Fruit fly (Drosophila melanogaster) whole organism, embryonic: Measurements from ENCODE around the gene CG17752.

ENCODE experiments used
- BEAF-32 ChIP-seq: fragments of 200-800 bp; sonication (Bioruptor generic); optimal IDR thresholded peaks from 3 replicates; lab custom pipeline; 2017; ENCODE audit warnings: missing biosample characterization, missing genetic modification characterization, mild to moderate bottlenecking, moderate library complexity, missing genetic modification reagents
- CG1024 ChIP-seq: fragments of 200-800 bp; sonication (Bioruptor generic); IDR thresholded peaks from 2 replicates; pipeline ENCODE4 v1.3.6; 2022; ENCODE audit warnings: missing biosample characterization, missing genetic modification characterization
- CG12155 ChIP-seq: fragments of 200-800 bp; sonication (Bioruptor generic); optimal IDR thresholded peaks from 3 replicates; lab custom pipeline; 2016; ENCODE audit warnings: missing biosample characterization, missing genetic modification characterization
- CG14710 ChIP-seq: fragments of 200-800 bp; sonication (Bioruptor generic); optimal IDR thresholded peaks from 3 replicates; lab custom pipeline; 2019; ENCODE audit warnings: missing biosample characterization, mild to moderate bottlenecking, missing genetic modification characterization, moderate library complexity
- CG1647 ChIP-seq: fragments of 200-800 bp; sonication (Bioruptor generic); optimal IDR thresholded peaks from 3 replicates; lab custom pipeline; 2016; ENCODE audit warnings: missing biosample characterization, missing genetic modification characterization
- CG18011 ChIP-seq: fragments of 200-800 bp; sonication (Bioruptor generic); optimal IDR thresholded peaks from 2 replicates; lab custom pipeline; 2017; ENCODE audit warnings: missing biosample characterization, missing genetic modification characterization, mild to moderate bottlenecking, moderate library complexity, missing genotype
- CG2116 ChIP-seq: fragments of 200-800 bp; sonication (Bioruptor generic); optimal IDR thresholded peaks from 3 replicates; lab custom pipeline; 2018; ENCODE audit warnings: missing biosample characterization, mild to moderate bottlenecking, missing genetic modification characterization
- CG31365 ChIP-seq: fragments of 200-800 bp; sonication (Bioruptor generic); optimal IDR thresholded peaks from 2 replicates; lab custom pipeline; 2018; ENCODE audit warnings: missing biosample characterization, mild to moderate bottlenecking, missing genetic modification characterization
- CG31388 ChIP-seq: fragments of 200-800 bp; sonication (Bioruptor generic); optimal IDR thresholded peaks from 2 replicates; lab custom pipeline; 2016; ENCODE audit warnings: missing biosample characterization, missing genetic modification characterization
- CG34224 ChIP-seq: fragments of 200-800 bp; sonication (Bioruptor generic); IDR thresholded peaks from 3 replicates; pipeline ENCODE4 v1.3.6; 2022; ENCODE audit warnings: missing biosample characterization, missing genetic modification characterization; ENCODE audit not compliant: partially characterized antibody
- CG34422 ChIP-seq: fragments of 200-800 bp; sonication (Bioruptor generic); IDR thresholded peaks from 3 replicates; pipeline ENCODE4 v1.3.6; 2022; ENCODE audit warnings: missing biosample characterization, missing genetic modification characterization
- CG3847 ChIP-seq: fragments of 200-800 bp; sonication (Bioruptor generic); IDR thresholded peaks from 2 replicates; pipeline ENCODE4 v1.3.6; 2022; ENCODE audit warnings: missing biosample characterization, missing genetic modification characterization
- CG4820 ChIP-seq: fragments of 200-800 bp; sonication (Bioruptor generic); optimal IDR thresholded peaks from 3 replicates; lab custom pipeline; 2016; ENCODE audit warnings: missing biosample characterization, missing genetic modification characterization
- CG5245 ChIP-seq: fragments of 200-800 bp; sonication (Bioruptor generic); optimal IDR thresholded peaks from 3 replicates; lab custom pipeline; 2016; ENCODE audit warnings: missing biosample characterization, missing genetic modification characterization
- CG7963 ChIP-seq: fragments of 200-800 bp; sonication (Bioruptor generic); IDR thresholded peaks from 3 replicates; pipeline ENCODE4 v1.3.6; 2022; ENCODE audit warnings: missing biosample characterization, missing genetic modification characterization; ENCODE audit not compliant: partially characterized antibody
- CG8478 ChIP-seq: fragments of >200 bp; optimal IDR thresholded peaks from 2 replicates; lab custom pipeline; 2018
- CG8765 ChIP-seq: fragments of 200-800 bp; sonication (Bioruptor generic); IDR thresholded peaks from 2 replicates; pipeline ENCODE4 v1.3.6; 2022; ENCODE audit warnings: missing biosample characterization, missing genetic modification characterization
- CG9437 ChIP-seq: fragments of 200-800 bp; sonication (Bioruptor generic); optimal IDR thresholded peaks from 2 replicates; lab custom pipeline; 2018; ENCODE audit warnings: missing biosample characterization, mild to moderate bottlenecking, missing genetic modification characterization
- CG9876 ChIP-seq: fragments of 200-800 bp; sonication (Bioruptor generic); optimal IDR thresholded peaks from 2 replicates; lab custom pipeline; 2016; ENCODE audit warnings: missing biosample characterization, missing genetic modification characterization
- D19A ChIP-seq: fragments of 200-800 bp; optimal IDR thresholded peaks from 3 replicates; lab custom pipeline; 2019; ENCODE audit warnings: missing biosample characterization, mild to moderate bottlenecking, missing genetic modification characterization, moderate library complexity
- Dbx ChIP-seq: fragments of 200-800 bp; sonication (Bioruptor generic); IDR thresholded peaks from 3 replicates; pipeline ENCODE4 v1.3.6; 2022; ENCODE audit warnings: missing biosample characterization, missing genetic modification characterization
- Dref ChIP-seq: fragments of 200-800 bp; sonication (Bioruptor generic); IDR thresholded peaks from 2 replicates; pipeline ENCODE4 v1.3.6; 2022; ENCODE audit warnings: missing biosample characterization, missing genetic modification characterization
- E2f1 ChIP-seq: fragments of 200-800 bp; sonication (Bioruptor generic); IDR thresholded peaks from 2 replicates; pipeline ENCODE4 v1.3.6; 2022; ENCODE audit warnings: missing biosample characterization, missing genetic modification characterization
- Gsc ChIP-seq: fragments of 200-800 bp; sonication (Bioruptor generic); IDR thresholded peaks from 2 replicates; pipeline ENCODE4 v1.3.6; 2022; ENCODE audit warnings: missing biosample characterization, missing genetic modification characterization
- Jarid2 ChIP-seq: fragments of 200-800 bp; sonication (Bioruptor generic); optimal IDR thresholded peaks from 3 replicates; lab custom pipeline; 2017; ENCODE audit warnings: mild to moderate bottlenecking, missing biosample characterization, missing genetic modification reagents, missing genetic modification characterization
- Myb ChIP-seq: fragments of 200-800 bp; sonication (Bioruptor generic); optimal IDR thresholded peaks from 2 replicates; lab custom pipeline; 2016; ENCODE audit warnings: missing biosample characterization, missing genetic modification characterization
- NFAT ChIP-seq: fragments of 200-800 bp; sonication (Bioruptor generic); IDR thresholded peaks from 2 replicates; pipeline ENCODE4 v1.3.6; 2022; ENCODE audit warnings: missing biosample characterization, missing genetic modification characterization
- NfI ChIP-seq: fragments of 200-800 bp; sonication (Bioruptor generic); optimal IDR thresholded peaks from 3 replicates; lab custom pipeline; 2018; ENCODE audit warnings: missing biosample characterization, mild to moderate bottlenecking, missing genetic modification characterization, moderate library complexity
- Pdp1 ChIP-seq, 2 experiments: fragments of 200-800 bp; sonication (Bioruptor generic); optimal IDR thresholded peaks; 3 replicates each; lab custom pipeline; 2016; ENCODE audit warnings: missing biosample characterization in 2 of 2, missing genetic modification characterization in 2 of 2, mild to moderate bottlenecking in 1 of 2, moderate library complexity in 1 of 2
- Scr ChIP-seq: fragments of 200-800 bp; sonication (Bioruptor generic); IDR thresholded peaks from 2 replicates; pipeline ENCODE4 v1.3.6; 2022; ENCODE audit warnings: missing biosample characterization, missing genetic modification characterization; ENCODE audit not compliant: partially characterized antibody
- Sin3A ChIP-seq: fragments of >200 bp; optimal IDR thresholded peaks from 2 replicates; lab custom pipeline; 2018
- Sry-δ ChIP-seq: fragments of 200-800 bp; sonication (Bioruptor generic); optimal IDR thresholded peaks from 2 replicates; lab custom pipeline; 2016; ENCODE audit warnings: missing biosample characterization, missing genetic modification characterization
- Usf ChIP-seq: fragments of 200-800 bp; sonication (Bioruptor generic); optimal IDR thresholded peaks from 2 replicates; lab custom pipeline; 2017; ENCODE audit warnings: missing genotype, missing biosample characterization, missing genetic modification characterization
- amos ChIP-seq: fragments of 200-800 bp; sonication (Bioruptor generic); IDR thresholded peaks from 2 replicates; pipeline ENCODE4 v1.3.6; 2022; ENCODE audit warnings: missing biosample characterization, missing genetic modification characterization; ENCODE audit not compliant: partially characterized antibody
- bbx ChIP-seq: fragments of 200-800 bp; sonication (Bioruptor generic); IDR thresholded peaks from 2 replicates; pipeline ENCODE4 v1.3.6; 2022; ENCODE audit warnings: missing biosample characterization, missing genetic modification characterization; ENCODE audit not compliant: partially characterized antibody
- crp ChIP-seq, 2 experiments: fragments of 200-800 bp; sonication (Bioruptor generic); optimal IDR thresholded peaks; 2 replicates in 1 of 2; 3 replicates in 1 of 2; lab custom pipeline; 2017; ENCODE audit warnings: missing biosample characterization in 2 of 2, missing genetic modification characterization in 2 of 2, mild to moderate bottlenecking in 1 of 2, moderate library complexity in 1 of 2
- fd3F ChIP-seq: fragments of 200-800 bp; sonication (Bioruptor generic); optimal IDR thresholded peaks from 2 replicates; lab custom pipeline; 2018; ENCODE audit warnings: missing biosample characterization, mild to moderate bottlenecking, missing genetic modification characterization, moderate library complexity
- gsb ChIP-seq: fragments of 200-800 bp; sonication (Bioruptor generic); IDR thresholded peaks from 2 replicates; pipeline ENCODE4 v1.3.6; 2022; ENCODE audit warnings: missing biosample characterization, missing genetic modification characterization
- lab ChIP-seq: fragments of 200-800 bp; sonication (Bioruptor generic); optimal IDR thresholded peaks from 3 replicates; lab custom pipeline; 2017; ENCODE audit warnings: missing biosample characterization, missing genetic modification characterization, mild to moderate bottlenecking, moderate library complexity, missing genetic modification reagents
- lilli ChIP-seq: fragments of 200-800 bp; sonication (Bioruptor generic); optimal IDR thresholded peaks from 3 replicates; lab custom pipeline; 2016; ENCODE audit warnings: missing biosample characterization, missing genetic modification characterization
- nom ChIP-seq: fragments of 200-800 bp; sonication (Bioruptor generic); optimal IDR thresholded peaks from 2 replicates; lab custom pipeline; 2017; ENCODE audit warnings: missing biosample characterization, missing genetic modification characterization, mild to moderate bottlenecking, moderate library complexity, missing genetic modification reagents
- otp ChIP-seq: fragments of 200-800 bp; sonication (Bioruptor generic); IDR thresholded peaks from 3 replicates; pipeline ENCODE4, ENCODE4 v1.3.6; 2022; ENCODE audit warnings: missing biosample characterization, missing genetic modification characterization
- pb ChIP-seq: fragments of 200-800 bp; sonication (Bioruptor generic); optimal IDR thresholded peaks from 3 replicates; lab custom pipeline; 2016; ENCODE audit warnings: missing biosample characterization, missing genetic modification characterization
- pfk ChIP-seq: fragments of 200-800 bp; sonication (Bioruptor generic); optimal IDR thresholded peaks from 2 replicates; lab custom pipeline; 2018; ENCODE audit warnings: missing biosample characterization, mild to moderate bottlenecking, missing genetic modification characterization, moderate library complexity
- phol ChIP-seq: fragments of 200-800 bp; sonication (Bioruptor generic); optimal IDR thresholded peaks from 3 replicates; lab custom pipeline; 2018; ENCODE audit warnings: missing biosample characterization, mild to moderate bottlenecking, missing genetic modification characterization, moderate library complexity
- sens ChIP-seq: fragments of 200-800 bp; sonication (Bioruptor generic); peaks from one replicate; lab custom pipeline; 2016; ENCODE audit warnings: missing biosample characterization, missing genetic modification characterization
- tna ChIP-seq: fragments of 200-800 bp; sonication (Bioruptor generic); IDR thresholded peaks from 2 replicates; pipeline ENCODE4 v1.3.6; 2022; ENCODE audit warnings: missing biosample characterization, missing genetic modification characterization; ENCODE audit not compliant: partially characterized antibody
- unc-4 ChIP-seq: fragments of 200-800 bp; sonication (Bioruptor generic); IDR thresholded peaks from 2 replicates; pipeline ENCODE4 v1.3.6; 2022; ENCODE audit warnings: missing biosample characterization, missing genetic modification characterization; ENCODE audit not compliant: partially characterized antibody
- vnd ChIP-seq: fragments of 200-800 bp; sonication (Bioruptor generic); IDR thresholded peaks from 3 replicates; pipeline ENCODE4 v1.3.6; 2022; ENCODE audit warnings: missing biosample characterization, missing genetic modification characterization; ENCODE audit not compliant: partially characterized antibody
- vvl ChIP-seq: fragments of 200-800 bp; sonication (Bioruptor generic); IDR thresholded peaks from 2 replicates; pipeline ENCODE4 v1.3.6; 2022; ENCODE audit warnings: missing biosample characterization, missing genetic modification characterization

Gene CG17752

DNA sequence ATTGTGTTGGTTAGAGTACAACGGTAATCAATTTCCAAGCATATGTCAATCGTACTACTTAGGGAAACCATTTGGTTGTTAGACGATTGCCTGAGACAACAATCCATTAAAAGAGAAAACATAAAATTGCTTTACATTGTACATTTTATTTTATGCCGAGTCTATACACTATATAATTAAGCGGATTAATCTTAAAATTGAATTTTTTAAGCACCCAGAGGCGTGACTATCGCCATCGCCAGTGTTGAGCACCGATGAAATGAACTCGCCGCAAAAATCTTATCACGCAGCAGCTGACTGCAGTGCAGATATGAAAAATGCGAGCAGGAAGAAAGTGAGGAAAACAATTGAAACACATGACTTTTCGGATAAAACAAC, 32.9 kb downstream of the CG17752 start:
- TF ChIP-seq Scr (GFP tag; lab: Robert Waterston, UW) (peak; percentile 77), bbx (GFP tag; lab: Robert Waterston, UW) (peak; percentile 88), E2f1 (GFP tag; lab: Robert Waterston, UW) (peak; percentile 23; the same call in 1 of the 2 replicates), NfI (GFP tag; lab: Kevin White, UChicago) (no peak), CG1024 (GFP tag; lab: Robert Waterston, UW) (no peak), BEAF-32 (GFP tag; lab: Kevin White, UChicago) (peak; percentile 75), CG34224 (GFP tag; lab: Robert Waterston, UW) (peak; percentile 62), Dref (peak; percentile 34), CG7963 (GFP tag; lab: Robert Waterston, UW) (peak; percentile 69; the same call in 2 of the 3 replicates), Sin3A (lab: Kevin White, UChicago) (peak; percentile 14), Gsc (GFP tag; lab: Robert Waterston, UW) (no peak), CG8478 (lab: Kevin White, UChicago) (no peak), Dbx (GFP tag; lab: Robert Waterston, UW) (peak; percentile 37; the same call in 1 of the 3 replicates), CG5245 (GFP tag; lab: Kevin White, UChicago) (no peak), Myb (peak; percentile 2), Jarid2 (GFP tag; lab: Kevin White, UChicago) (no peak), CG12155 (GFP tag; lab: Kevin White, UChicago) (peak; percentile 76), unc-4 (GFP tag; lab: Robert Waterston, UW) (peak; percentile 64), CG31365 (tag; lab: Kevin White, UChicago) (no peak), CG34422 (GFP tag; lab: Robert Waterston, UW) (0 out of 3 replicates have a peak, but pooled peaks have one; percentile 7), sens (GFP tag; lab: Kevin White, UChicago) (peak; percentile 87), Usf (no peak), vnd (GFP tag; lab: Robert Waterston, UW) (peak; percentile 67; the same call in 1 of the 3 replicates), crp (GFP tag; optimal IDR thresholded peaks at IDR 0.05; lab: Kevin White, UChicago) (peak; percentile 19 to 79), CG8765 (GFP tag; lab: Robert Waterston, UW) (no peak), NFAT (GFP tag; lab: Robert Waterston, UW) (no peak), CG4820 (GFP tag; lab: Kevin White, UChicago) (no peak), CG9437 (GFP tag; lab: Kevin White, UChicago) (peak; percentile 25), CG14710 (peak; percentile 8), lab (GFP tag; lab: Kevin White, UChicago) (peak; percentile 21), Pdp1 (GFP tag; optimal IDR thresholded peaks at IDR 0.05; lab: Kevin White, UChicago) (peak in 1 of 2 experiments; percentile 7), phol (tag; lab: Kevin White, UChicago) (peak; percentile 7), tna (GFP tag; lab: Robert Waterston, UW) (peak; percentile 36), pb (GFP tag; lab: Kevin White, UChicago) (no peak), pfk (GFP tag; lab: Kevin White, UChicago) (no peak), CG31388 (GFP tag; lab: Kevin White, UChicago) (no peak), gsb (no peak), nom (GFP tag; lab: Kevin White, UChicago) (no peak), D19A (tag; lab: Kevin White, UChicago) (no peak), CG2116 (peak; percentile 47), lilli (GFP tag; lab: Kevin White, UChicago) (no peak), CG3847 (GFP tag; lab: Robert Waterston, UW) (0 out of 2 replicates have a peak, but pooled peaks have one; percentile 12), fd3F (no peak), CG9876 (GFP tag; lab: Kevin White, UChicago) (no peak), amos (GFP tag; lab: Robert Waterston, UW) (peak; percentile 76; the same call in 1 of the 2 replicates), otp (GFP tag; lab: Robert Waterston, UW) (no peak), vvl (peak; percentile 39; the same call in 1 of the 2 replicates), Sry-δ (peak; percentile 57), CG18011 (GFP tag; lab: Kevin White, UChicago) (peak; percentile 84), CG1647 (no peak)
